Fruit fly (Drosophila melanogaster) whole organism, prepupa: ENCODE measurements around the gene CG43997.

Source experiments
- CG1621 ChIP-seq: fragments of 200-800 bp; sonication (Bioruptor generic); optimal IDR thresholded peaks from 3 replicates; lab custom pipeline; 2018; ENCODE audit warnings: missing biosample characterization, mild to moderate bottlenecking, missing genetic modification characterization
- CG6276 ChIP-seq: fragments of 200-800 bp; sonication (Bioruptor generic); optimal IDR thresholded peaks from 2 replicates; lab custom pipeline; 2017; ENCODE audit warnings: missing biosample characterization, mild to moderate bottlenecking, missing genetic modification characterization
- CG8632 ChIP-seq: fragments of 200-800 bp; sonication (Bioruptor generic); optimal IDR thresholded peaks from 3 replicates; lab custom pipeline; 2016; ENCODE audit warnings: missing biosample characterization, missing genetic modification characterization
- Eip78C ChIP-seq: fragments of 200-800 bp; sonication (Bioruptor generic); peaks from one replicate; lab custom pipeline; 2016; ENCODE audit warnings: missing biosample characterization, missing genetic modification characterization
- Eip93F ChIP-seq: fragments of 200-800 bp; sonication (Bioruptor generic); optimal IDR thresholded peaks from 2 replicates; lab custom pipeline; 2016; ENCODE audit warnings: missing biosample characterization, mild to moderate bottlenecking, missing genetic modification characterization
- Sox15 ChIP-seq: fragments of 200-800 bp; sonication (Bioruptor generic); optimal IDR thresholded peaks from 3 replicates; lab custom pipeline; 2016; ENCODE audit warnings: missing biosample characterization, missing genetic modification characterization
- cyc ChIP-seq: fragments of 200-800 bp; sonication (Bioruptor generic); optimal IDR thresholded peaks from 3 replicates; lab custom pipeline; 2016; ENCODE audit warnings: missing biosample characterization, missing genetic modification characterization
- esn ChIP-seq: fragments of 200-800 bp; sonication (Bioruptor generic); optimal IDR thresholded peaks from 2 replicates; lab custom pipeline; 2016; ENCODE audit warnings: missing biosample characterization, mild to moderate bottlenecking, missing genetic modification characterization, moderate library complexity
- fd59A ChIP-seq: fragments of 200-800 bp; sonication (Bioruptor generic); optimal IDR thresholded peaks from 2 replicates; lab custom pipeline; 2017; ENCODE audit warnings: missing biosample characterization, mild to moderate bottlenecking, missing genetic modification characterization, missing genetic modification reagents
- fkh ChIP-seq: fragments of 200-800 bp; sonication (Bioruptor generic); optimal IDR thresholded peaks from 3 replicates; lab custom pipeline; 2017; ENCODE audit warnings: missing biosample characterization, mild to moderate bottlenecking, missing genetic modification characterization, moderate library complexity
- lz ChIP-seq: fragments of 200-800 bp; sonication (Bioruptor generic); optimal IDR thresholded peaks from 3 replicates; lab custom pipeline; 2016; ENCODE audit warnings: missing biosample characterization, missing genetic modification characterization
- salr ChIP-seq, 2 experiments: fragments of 200-800 bp; sonication (Bioruptor generic); optimal IDR thresholded peaks; 3 replicates each; lab custom pipeline; 2016 to 2018; ENCODE audit warnings: missing biosample characterization in 2 of 2, missing genetic modification characterization in 2 of 2, mild to moderate bottlenecking in 1 of 2
- ss ChIP-seq, 2 experiments: fragments of 200-800 bp; sonication (Bioruptor generic); optimal IDR thresholded peaks; 2 replicates in 1 of 2; 3 replicates in 1 of 2; lab custom pipeline; 2017 to 2018; ENCODE audit warnings: mild to moderate bottlenecking in 2 of 2, missing biosample characterization in 2 of 2, missing genetic modification characterization in 2 of 2, moderate library complexity in 1 of 2
- svp ChIP-seq: fragments of 200-800 bp; sonication (Bioruptor generic); peaks from one replicate; lab custom pipeline; 2016; ENCODE audit warnings: missing biosample characterization, missing genetic modification characterization

CG43997 gene

dm6 chrX:17066632-17067031 lies 43.3 kb downstream of the CG43997 start, which contains the start of gene CG45002:
Gene CG45002 (minus strand): TSS chrX:17066732.
- TF ChIP-seq salr (GFP tag; optimal IDR thresholded peaks at IDR 0.05; lab: Kevin White, UChicago) (no peak), CG8632 (GFP tag; lab: Kevin White, UChicago) (no peak), Eip78C (GFP tag; lab: Kevin White, UChicago) (no peak), ss (GFP tag; optimal IDR thresholded peaks at IDR 0.05; lab: Kevin White, UChicago) (no peak), lz (GFP tag; lab: Kevin White, UChicago) (no peak)

- TF ChIP-seq Sox15 (GFP tag; lab: Kevin White, UChicago) (no peak), Eip78C (GFP tag; lab: Kevin White, UChicago) (no peak), esn (GFP tag; lab: Kevin White, UChicago) (no peak), Eip93F (GFP tag; lab: Kevin White, UChicago) (no peak), fkh (no peak), svp (no peak), fd59A (GFP tag; lab: Kevin White, UChicago) (no peak), CG6276 (GFP tag; lab: Kevin White, UChicago) (no peak), ss (GFP tag; optimal IDR thresholded peaks at IDR 0.05; lab: Kevin White, UChicago) (no peak), CG1621 (tag; lab: Kevin White, UChicago) (no peak), cyc (GFP tag; lab: Kevin White, UChicago) (no peak)
- TF ChIP-seq, all 60 proteins: peak for 0
Observed at dm6 chrX:17068423-17068822, 45.1 kb downstream of the CG43997 start, which contains the start of gene CG43077. Gene CG43077 (minus strand): TSS chrX:17068523.
